Fruit fly (Drosophila melanogaster) whole organism, embryonic: ENCODE results near the gene stumps.

Experiments used
- CG6254 ChIP-seq: fragments of 200-800 bp; sonication (Bioruptor generic); optimal IDR thresholded peaks from 3 replicates; lab custom pipeline; 2017; ENCODE audit warnings: mild to moderate bottlenecking, missing biosample characterization, missing genetic modification reagents, missing genetic modification characterization
- NC2α ChIP-seq: fragments of 200-800 bp; sonication (Bioruptor generic); optimal IDR thresholded peaks from 2 replicates; lab custom pipeline; 2016; ENCODE audit warnings: missing biosample characterization, missing genetic modification characterization
- lola ChIP-seq, 3 experiments: fragments of >200 bp in 2 of 3; fragments of 200-800 bp in 1 of 3; sonication (Bioruptor generic) in 1 of 3; optimal IDR thresholded peaks; 2 replicates each; lab custom pipeline; 2017 to 2019; ENCODE audit warnings: missing biosample characterization in 3 of 3, missing genetic modification characterization in 3 of 3, mild to moderate bottlenecking in 1 of 3, moderate library complexity in 1 of 3
- pan ChIP-seq, 4 experiments: fragments of >200 bp in 3 of 4; fragments of 200-800 bp in 1 of 4; sonication (Bioruptor generic) in 1 of 4; optimal IDR thresholded peaks in 3 of 4; IDR thresholded peaks in 1 of 4; 2 replicates each; pipeline versions ENCODE4 v1.3.6 to Lab custom; 2017 to 2022; ENCODE audit warnings: missing biosample characterization in 2 of 4, missing genetic modification characterization in 2 of 4, mixed read lengths in 1 of 4

dm6 chr3R:14548752-14549151 lies 28.3 kb upstream of the stumps start:
- TF ChIP-seq lola (GFP tag; optimal IDR thresholded peaks at IDR 0.05; lab: Kevin White, UChicago) (no peak), CG6254 (GFP tag; lab: Kevin White, UChicago) (no peak), pan (optimal IDR thresholded peaks at IDR 0.05; lab: Kevin White, UChicago) (no peak), pan (GFP tag; optimal IDR thresholded peaks at IDR 0.05 in 1 of 2, IDR thresholded peaks at IDR 0.05 in 1 of 2) (no peak), NC2α (no peak)
